Worm (Caenorhabditis elegans): ENCODE measurements around the gene dod-17.
A peak's percentile ranks its signal among the peaks of the same experiment; 100 is the strongest.

dod-17 gene

DNA sequence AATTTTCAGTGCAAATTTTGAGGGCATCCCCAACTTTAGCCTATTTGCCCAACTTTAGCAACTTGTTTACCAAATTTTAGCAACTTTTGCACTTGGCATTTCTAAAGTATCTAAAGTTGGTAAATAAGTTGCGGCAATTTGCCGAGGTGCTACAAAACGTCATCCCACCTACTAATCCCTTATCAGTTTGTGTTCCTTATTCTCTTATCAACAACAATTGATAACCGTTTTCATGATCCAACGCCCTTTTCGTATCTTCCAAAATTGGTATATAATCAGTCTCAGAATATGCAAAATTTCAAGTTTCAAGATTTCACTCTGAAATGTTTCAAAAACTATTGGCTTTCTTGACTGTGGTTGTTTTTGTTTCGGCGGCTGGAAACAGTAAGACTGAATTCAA is 2.8 kb upstream of the dod-17 start, which contains the start of gene F55G11.4:
Gene F55G11.4, plus strand, starts transcription at position 289 of the 400 bp plus-strand sequence.
- TF ChIP-seq B0261.1 (tag; optimal IDR thresholded peaks at IDR 0.05) (no peak), F23B12.7 (tag; optimal IDR thresholded peaks at IDR 0.05; ENCODE audit: insufficient read depth) (no peak), zfh-2 (GFP tag; conservative IDR thresholded peaks at IDR 0.05) (no peak), repo-1 (tag; optimal IDR thresholded peaks at IDR 0.05) (no peak), madf-3 (GFP tag; IDR thresholded peaks at IDR 0.05) (no peak), nhr-27 (tag; optimal IDR thresholded peaks at IDR 0.05) (no peak), T26A5.8 (tag; optimal IDR thresholded peaks at IDR 0.05) (no peak), rcor-1 (GFP tag; IDR thresholded peaks at IDR 0.05) (no peak), sptf-2 (GFP tag; optimal IDR thresholded peaks at IDR 0.05) (no peak), hmg-20 (GFP tag; IDR thresholded peaks at IDR 0.05) (no peak), F57A8.1 (GFP tag; optimal IDR thresholded peaks at IDR 0.05) (no peak), nfya-2 (GFP tag; IDR thresholded peaks at IDR 0.05) (no peak), lsl-1 (GFP tag; optimal IDR thresholded peaks at IDR 0.05) (no peak), ztf-26 (tag; optimal IDR thresholded peaks at IDR 0.05) (no peak), madf-6 (GFP tag; IDR thresholded peaks at IDR 0.05) (no peak), him-1 (tag; optimal IDR thresholded peaks at IDR 0.05) (no peak), die-1 (tag; optimal IDR thresholded peaks at IDR 0.05) (no peak)

DNA sequence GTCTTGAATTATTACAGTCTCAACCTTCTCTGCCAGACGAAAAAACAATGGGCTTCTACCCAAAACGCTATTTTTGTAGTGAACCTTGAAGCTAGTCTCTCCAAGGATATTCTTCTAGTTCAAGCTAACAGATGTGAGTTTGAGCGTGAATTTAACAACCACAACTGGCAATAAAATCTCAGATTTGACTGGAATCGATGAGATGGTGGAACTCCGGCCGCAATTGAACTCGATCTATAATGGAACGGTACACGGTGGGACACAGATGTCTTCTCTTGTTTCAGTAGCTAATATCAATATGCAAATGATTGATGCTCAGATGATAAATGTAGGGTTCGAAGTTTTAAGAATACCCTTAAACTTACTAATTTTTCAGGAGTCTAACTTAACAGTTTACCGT is 1.5 kb downstream of the dod-17 start:
- TF ChIP-seq rcor-1 (GFP tag; IDR thresholded peaks at IDR 0.05), result no peak
- TF ChIP-seq tbp1 (GFP tag; optimal IDR thresholded peaks at IDR 0.05), result no peak
- no peak for TF ChIP-seq dpl-1 (GFP tag; optimal IDR thresholded peaks at IDR 0.05)
- no peak for TF ChIP-seq somi-1 (GFP tag; optimal IDR thresholded peaks at IDR 0.05)
- no peak for TF ChIP-seq egl-44 (GFP tag; IDR thresholded peaks at IDR 0.05)
- no peak for TF ChIP-seq die-1 (tag; optimal IDR thresholded peaks at IDR 0.05)
- no peak for TF ChIP-seq F10E7.11 (tag; optimal IDR thresholded peaks at IDR 0.05)
- no peak for TF ChIP-seq lin-54 (GFP tag; optimal IDR thresholded peaks at IDR 0.05)
- TF ChIP-seq unc-62 (GFP tag; optimal IDR thresholded peaks at IDR 0.05), result no peak
- no peak for TF ChIP-seq mes-4 (tag; optimal IDR thresholded peaks at IDR 0.05)
- TF ChIP-seq F39B2.1 (GFP tag; IDR thresholded peaks at IDR 0.05), result no peak
- TF ChIP-seq let-526 (GFP tag; IDR thresholded peaks at IDR 0.05), result no peak

DNA sequence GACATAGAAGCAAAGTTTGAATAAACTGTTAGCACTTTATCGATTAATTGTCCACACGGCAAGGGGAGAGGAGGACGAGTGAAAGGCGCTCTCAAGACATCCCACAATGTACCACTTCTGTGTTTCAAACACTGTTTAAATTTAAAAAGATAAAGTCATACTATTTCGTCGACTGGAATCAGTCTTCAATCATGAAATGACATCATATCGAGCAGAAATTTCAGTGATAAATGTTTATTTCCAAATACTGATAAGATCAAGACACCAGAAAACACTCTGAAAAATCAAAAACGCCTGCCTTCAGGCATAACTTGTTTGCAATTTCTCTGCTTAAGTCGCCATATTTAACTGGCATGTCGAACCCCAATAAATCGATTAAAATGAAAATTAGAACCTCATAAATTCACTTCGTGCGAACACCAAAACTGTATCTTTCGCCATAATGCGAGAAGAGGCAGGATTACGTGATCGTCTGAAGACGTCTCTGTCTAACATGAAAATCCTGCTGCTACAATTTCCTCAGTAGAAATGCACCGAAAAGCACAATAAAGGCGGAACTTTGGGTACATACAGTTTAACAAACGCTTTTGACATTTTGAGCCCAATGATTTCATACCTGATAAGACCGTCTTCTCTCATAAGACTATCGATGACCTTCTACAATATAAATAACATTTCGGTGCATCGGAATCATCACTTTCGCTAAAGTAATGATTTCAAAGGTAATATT is 2.4 kb downstream of the dod-17 start, which contains the start of gene K10D11.2:
Gene K10D11.2, plus strand, starts transcription at position 680 of the 730 bp plus-strand sequence.
- TF ChIP-seq snpc-1.3 (tag; optimal IDR thresholded peaks at IDR 0.05; ENCODE audit: insufficient read depth), result no peak
- TF ChIP-seq lir-1 (GFP tag; conservative IDR thresholded peaks at IDR 0.05), result no peak
- no peak for TF ChIP-seq madf-10 (tag; optimal IDR thresholded peaks at IDR 0.05)
- no peak for TF ChIP-seq F55B11.4 (tag; optimal IDR thresholded peaks at IDR 0.05; ENCODE audit: borderline replicate concordance, insufficient read depth)
- TF ChIP-seq atf-7 (tag; optimal IDR thresholded peaks at IDR 0.05), result peak; percentile 16
- no peak for TF ChIP-seq madf-8 (GFP tag; conservative IDR thresholded peaks at IDR 0.05)
- peak; percentile 39 for TF ChIP-seq nhr-80 (tag; optimal IDR thresholded peaks at IDR 0.05)
- no peak for TF ChIP-seq Y53G8AR.9 (GFP tag; conservative IDR thresholded peaks at IDR 0.05)
- no peak for TF ChIP-seq repo-1 (tag; optimal IDR thresholded peaks at IDR 0.05)
- TF ChIP-seq F57A8.1 (GFP tag; optimal IDR thresholded peaks at IDR 0.05), result no peak
- no peak for TF ChIP-seq dpff-1 (tag; optimal IDR thresholded peaks at IDR 0.05)
- TF ChIP-seq mxl-1 (tag; optimal IDR thresholded peaks at IDR 0.05), result no peak
- TF ChIP-seq dox-1 (GFP tag; IDR thresholded peaks at IDR 0.05), result 0 out of 2 replicates have a peak, but pooled peaks have one; percentile 38
- no peak for TF ChIP-seq Y79H2A.3 (GFP tag; conservative IDR thresholded peaks at IDR 0.05)
- TF ChIP-seq egl-18 (GFP tag; IDR thresholded peaks at IDR 0.05), result no peak

Measured in whole organism, young adult.